Fruit fly (Drosophila melanogaster): Measurements from ENCODE around the gene Ssadh.

The Ssadh gene

DNA sequence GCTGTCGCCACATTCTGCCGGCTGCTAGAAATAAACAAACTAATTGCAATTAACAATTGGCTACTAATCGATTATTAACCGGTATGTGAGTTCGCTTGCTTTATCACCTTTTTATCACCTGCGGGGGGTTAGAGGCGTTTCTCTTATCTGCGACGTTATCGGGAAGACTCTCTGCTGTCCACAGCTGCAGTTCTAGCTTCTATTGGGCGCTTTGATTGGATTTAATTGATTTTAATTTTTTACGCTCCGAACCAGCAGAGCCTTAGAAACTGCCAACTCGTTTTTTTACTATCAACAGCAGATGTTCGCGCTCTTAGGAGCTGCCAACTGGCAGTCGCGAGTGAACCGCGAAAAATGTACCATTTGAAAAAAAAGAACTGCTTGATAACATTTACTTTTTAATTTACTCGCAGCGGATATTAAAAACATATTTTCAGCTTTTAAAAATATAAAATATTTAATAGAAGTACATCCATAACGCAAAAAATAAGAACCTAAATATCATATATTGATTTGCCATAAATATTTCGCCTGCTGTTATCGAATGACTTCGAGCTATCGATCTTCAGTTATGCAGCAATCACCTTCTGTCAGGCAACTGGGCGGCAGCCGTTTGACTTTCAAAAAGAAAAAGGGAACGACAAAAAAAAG, at the start of gene Ssadh:
Gene Ssadh, minus strand, starts transcription at position 300 of the 651 bp plus-strand sequence.
- TF ChIP-seq h (optimal IDR thresholded peaks at IDR 0.05), result no peak
- TF ChIP-seq insv (optimal IDR thresholded peaks at IDR 0.05), result no peak
- TF ChIP-seq psq (optimal IDR thresholded peaks at IDR 0.05), result no peak
- TF ChIP-seq Sin3A (optimal IDR thresholded peaks at IDR 0.05), result no peak
- TF ChIP-seq ttk (optimal IDR thresholded peaks at IDR 0.05), result no peak

DNA sequence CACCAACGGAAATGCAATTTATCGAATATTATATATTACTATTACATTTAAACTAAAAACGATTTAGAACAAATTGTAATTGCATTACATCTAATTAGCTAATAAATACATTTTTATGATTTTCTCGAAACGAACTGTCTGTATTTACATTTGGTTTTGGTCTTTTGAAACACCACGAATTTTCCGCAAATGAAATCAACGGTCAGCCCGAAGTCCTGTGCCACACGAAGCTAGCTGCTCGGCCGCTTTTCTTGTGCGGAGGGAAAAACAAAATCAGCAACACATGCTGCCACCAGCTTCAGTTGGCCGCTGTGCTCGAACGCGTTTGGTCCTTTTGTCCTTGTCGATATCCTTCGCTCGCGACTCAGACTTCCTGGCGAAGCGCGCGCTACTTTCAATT, 38.8 kb upstream of the Ssadh start, which contains the start of gene Lgr3:
Gene Lgr3, plus strand, starts transcription at position 301 of the 400 bp plus-strand sequence.
- TF ChIP-seq Sin3A (optimal IDR thresholded peaks at IDR 0.05) (no peak), h (optimal IDR thresholded peaks at IDR 0.05) (no peak), insv (optimal IDR thresholded peaks at IDR 0.05) (no peak), psq (optimal IDR thresholded peaks at IDR 0.05) (no peak), ttk (optimal IDR thresholded peaks at IDR 0.05) (no peak), Myc (optimal IDR thresholded peaks at IDR 0.05) (no peak)

DNA sequence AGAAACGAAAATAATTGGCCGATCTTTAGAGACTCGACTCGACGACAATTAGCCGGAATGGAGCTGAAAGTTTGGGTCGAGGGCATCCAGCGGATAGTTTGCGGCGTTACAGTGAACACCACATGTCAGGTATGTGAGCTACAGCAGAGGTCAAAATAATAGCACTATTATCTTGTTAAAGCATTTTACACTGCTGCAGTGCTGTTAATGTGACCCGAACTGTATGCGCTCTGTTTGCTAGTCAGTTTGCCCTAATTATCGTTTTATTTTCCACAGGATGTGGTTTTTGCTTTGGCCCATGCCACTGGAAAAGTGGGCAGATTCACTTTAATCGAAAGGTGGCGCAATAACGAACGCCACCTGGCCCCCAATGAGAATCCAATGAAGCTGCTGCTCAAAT, 35.6 kb upstream of the Ssadh start:
- TF ChIP-seq ttk (optimal IDR thresholded peaks at IDR 0.05) (no peak), Sin3A (optimal IDR thresholded peaks at IDR 0.05) (no peak), insv (optimal IDR thresholded peaks at IDR 0.05) (no peak), Myc (optimal IDR thresholded peaks at IDR 0.05) (no peak), psq (optimal IDR thresholded peaks at IDR 0.05) (no peak), h (optimal IDR thresholded peaks at IDR 0.05) (no peak)

DNA sequence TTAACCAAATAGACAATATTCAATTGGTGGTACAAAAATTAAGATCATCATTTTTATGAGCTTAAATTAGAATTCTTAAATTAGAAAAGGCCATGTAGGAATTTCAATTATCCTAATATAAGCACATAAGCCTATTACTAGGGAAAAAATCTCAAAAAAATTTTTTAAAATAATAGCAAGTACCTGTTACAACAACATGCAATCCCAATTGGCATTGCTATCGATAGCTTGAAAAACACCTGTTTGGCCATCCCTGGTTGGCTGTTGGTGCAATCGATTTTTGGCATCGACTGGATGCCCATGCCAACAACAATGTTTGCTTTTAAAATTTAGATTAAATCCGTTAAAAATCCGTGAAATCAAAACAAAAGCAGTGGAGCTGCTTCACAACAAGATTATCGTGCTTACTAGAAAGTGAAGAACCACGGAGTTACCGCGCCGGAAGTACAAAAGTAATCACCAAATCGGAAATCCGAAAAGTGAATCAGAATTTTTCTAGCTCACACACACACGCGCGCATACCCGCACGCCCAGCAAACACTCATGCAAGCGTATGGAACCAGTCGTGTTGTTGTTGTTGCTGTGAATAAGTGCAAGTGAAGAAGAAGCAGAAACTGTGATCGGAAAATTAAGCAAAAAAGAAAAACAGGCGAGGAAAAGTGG, 34.9 kb upstream of the Ssadh start, which contains the start of gene RASSF8:
Gene RASSF8, plus strand, starts transcription at position 265 of the 663 bp plus-strand sequence.
- TF ChIP-seq h (optimal IDR thresholded peaks at IDR 0.05) (no peak), Sin3A (optimal IDR thresholded peaks at IDR 0.05) (no peak), ttk (optimal IDR thresholded peaks at IDR 0.05) (no peak), psq (optimal IDR thresholded peaks at IDR 0.05) (no peak), Myc (optimal IDR thresholded peaks at IDR 0.05) (no peak), insv (optimal IDR thresholded peaks at IDR 0.05) (no peak)

DNA sequence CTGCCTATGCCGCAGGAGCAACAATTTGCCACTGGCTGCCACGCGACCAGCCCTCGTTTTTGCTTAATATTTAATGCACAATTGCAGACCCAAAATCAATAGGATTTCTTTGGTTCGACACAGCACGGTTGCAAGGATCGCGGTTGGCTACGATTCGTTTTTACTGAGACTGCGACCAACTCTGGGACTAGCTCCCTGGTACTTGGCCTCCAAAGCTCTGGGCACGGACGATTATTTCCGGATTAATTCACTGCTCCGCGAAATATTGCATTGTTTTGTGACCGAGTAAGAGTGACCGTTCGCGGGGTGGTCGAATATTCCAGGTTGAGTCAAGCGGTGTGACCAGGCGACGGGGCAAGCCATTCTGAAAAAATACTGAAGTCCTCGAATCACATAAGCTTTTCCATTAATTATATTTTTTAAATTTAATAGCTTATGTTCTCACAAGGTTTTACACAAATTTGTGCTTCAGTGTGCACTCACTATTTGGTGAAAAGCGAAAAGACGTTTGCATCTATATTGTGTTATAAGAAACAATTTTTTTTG, 34.3 kb upstream of the Ssadh start, which contains the start of gene Tnks:
Gene Tnks, minus strand, starts transcription at position 302 of the 546 bp plus-strand sequence.
- no peak for TF ChIP-seq insv (optimal IDR thresholded peaks at IDR 0.05)
- TF ChIP-seq h (optimal IDR thresholded peaks at IDR 0.05), result no peak
- no peak for TF ChIP-seq Sin3A (optimal IDR thresholded peaks at IDR 0.05)
- TF ChIP-seq Myc (optimal IDR thresholded peaks at IDR 0.05), result no peak
- no peak for TF ChIP-seq ttk (optimal IDR thresholded peaks at IDR 0.05)
- TF ChIP-seq psq (optimal IDR thresholded peaks at IDR 0.05), result no peak

DNA sequence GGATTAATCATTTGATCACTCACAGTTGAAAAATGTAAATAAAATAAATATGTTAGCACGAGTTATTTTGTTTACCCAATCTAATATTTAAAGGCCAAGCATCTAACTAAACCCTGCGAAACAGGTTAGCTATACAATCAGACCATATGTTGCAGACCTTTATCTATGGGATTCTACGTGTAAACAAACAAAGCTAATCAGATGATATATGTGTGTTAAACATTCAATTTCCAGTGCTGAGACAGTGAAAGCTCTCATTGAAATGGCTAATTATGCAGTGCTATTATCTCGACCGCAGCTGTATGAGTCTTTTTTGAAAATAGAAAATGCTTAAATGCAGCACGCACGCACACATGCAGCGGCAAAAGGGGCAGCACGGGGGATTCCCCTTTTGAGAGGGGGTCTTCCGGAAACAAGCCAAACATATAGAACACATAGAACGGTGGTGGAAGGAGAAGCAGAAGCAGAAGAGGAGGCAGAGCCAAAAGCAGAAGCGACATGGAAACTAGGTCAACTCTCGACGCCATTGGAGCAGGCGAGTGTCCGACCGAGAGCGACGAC, 33.2 kb upstream of the Ssadh start:
- TF ChIP-seq h (optimal IDR thresholded peaks at IDR 0.05), result no peak
- no peak for TF ChIP-seq Sin3A (optimal IDR thresholded peaks at IDR 0.05)
- TF ChIP-seq Myc (optimal IDR thresholded peaks at IDR 0.05), result no peak
- no peak for TF ChIP-seq psq (optimal IDR thresholded peaks at IDR 0.05)
- no peak for TF ChIP-seq ttk (optimal IDR thresholded peaks at IDR 0.05)
- TF ChIP-seq insv (optimal IDR thresholded peaks at IDR 0.05), result no peak

DNA sequence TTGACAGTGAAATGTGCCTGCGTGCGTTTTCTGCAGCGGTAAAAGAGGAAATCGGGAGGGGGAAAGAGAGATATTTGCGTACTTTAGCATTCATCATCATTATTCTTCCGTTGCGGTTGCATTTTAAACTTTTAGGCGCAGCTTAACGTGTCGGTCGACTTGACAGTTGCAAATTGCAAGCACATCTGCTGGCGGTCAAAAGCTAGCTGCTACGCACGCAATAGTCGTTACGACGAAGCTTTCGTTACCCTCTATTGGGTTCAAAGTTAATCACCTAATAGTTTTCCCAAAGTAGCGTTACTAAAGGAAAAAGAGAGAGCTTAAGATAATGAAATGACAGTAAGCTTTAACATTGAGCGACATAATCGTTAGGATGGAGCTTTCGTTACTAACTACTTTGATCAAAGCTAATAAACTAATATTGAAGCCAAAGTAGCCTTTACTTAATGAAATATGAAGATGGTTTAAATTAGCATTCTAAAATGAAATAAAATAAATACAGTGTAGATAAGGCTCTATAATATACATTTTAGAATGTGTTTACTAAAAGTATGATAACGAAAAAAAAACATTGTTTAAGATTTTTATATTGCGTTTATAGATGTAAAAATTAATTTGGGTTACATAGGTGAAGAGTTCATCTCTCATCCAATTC, 25.5 kb upstream of the Ssadh start:
- no peak for TF ChIP-seq ttk (optimal IDR thresholded peaks at IDR 0.05)
- no peak for TF ChIP-seq insv (optimal IDR thresholded peaks at IDR 0.05)
- TF ChIP-seq Myc (optimal IDR thresholded peaks at IDR 0.05), result no peak
- no peak for TF ChIP-seq Sin3A (optimal IDR thresholded peaks at IDR 0.05)
- TF ChIP-seq h (optimal IDR thresholded peaks at IDR 0.05), result no peak
- TF ChIP-seq psq (optimal IDR thresholded peaks at IDR 0.05), result no peak

DNA sequence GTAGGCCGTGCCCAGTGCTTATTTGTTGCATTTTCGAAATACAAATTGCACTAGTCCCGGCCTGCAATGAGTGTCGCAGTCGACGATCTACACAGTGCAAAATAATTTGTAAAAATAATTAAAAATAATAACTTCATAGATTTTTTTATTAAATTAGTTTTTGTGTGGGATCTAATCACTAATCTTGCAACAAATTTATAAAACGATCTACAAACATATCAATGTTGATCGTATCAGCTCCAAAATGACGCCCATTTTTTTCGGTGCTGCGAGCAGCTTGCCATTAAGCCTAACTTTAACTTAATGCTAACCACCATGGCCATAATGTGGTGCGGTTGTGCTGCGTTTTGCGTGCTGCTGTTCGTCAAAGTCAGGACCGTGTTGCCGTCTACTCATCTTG, 24.7 kb upstream of the Ssadh start:
- TF ChIP-seq ttk (optimal IDR thresholded peaks at IDR 0.05), result no peak
- TF ChIP-seq h (optimal IDR thresholded peaks at IDR 0.05), result no peak
- no peak for TF ChIP-seq psq (optimal IDR thresholded peaks at IDR 0.05)
- TF ChIP-seq Sin3A (optimal IDR thresholded peaks at IDR 0.05), result no peak
- TF ChIP-seq Myc (optimal IDR thresholded peaks at IDR 0.05), result no peak
- TF ChIP-seq insv (optimal IDR thresholded peaks at IDR 0.05), result no peak

DNA sequence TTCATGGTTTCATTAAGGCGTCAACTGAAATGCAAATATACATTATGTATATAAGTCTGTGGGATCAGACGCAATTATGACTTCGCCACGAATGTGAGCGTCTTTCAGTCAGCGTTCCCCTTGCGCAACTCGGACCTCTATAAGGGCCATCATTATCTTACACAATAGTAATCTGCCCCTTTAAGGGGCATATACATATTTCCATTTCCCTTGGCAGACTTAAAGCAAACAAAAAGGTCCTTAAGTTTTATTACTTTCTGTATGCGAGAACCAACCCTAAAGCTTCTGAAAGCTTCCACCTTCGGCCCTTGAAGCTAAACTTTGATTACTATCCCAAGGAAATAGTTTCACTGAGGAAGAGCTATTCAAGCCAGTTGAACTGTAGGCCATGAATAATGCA, 23.7 kb upstream of the Ssadh start:
- no peak for TF ChIP-seq ttk (optimal IDR thresholded peaks at IDR 0.05)
- TF ChIP-seq h (optimal IDR thresholded peaks at IDR 0.05), result no peak
- no peak for TF ChIP-seq Myc (optimal IDR thresholded peaks at IDR 0.05)
- TF ChIP-seq Sin3A (optimal IDR thresholded peaks at IDR 0.05), result no peak
- TF ChIP-seq psq (optimal IDR thresholded peaks at IDR 0.05), result no peak
- no peak for TF ChIP-seq insv (optimal IDR thresholded peaks at IDR 0.05)

DNA sequence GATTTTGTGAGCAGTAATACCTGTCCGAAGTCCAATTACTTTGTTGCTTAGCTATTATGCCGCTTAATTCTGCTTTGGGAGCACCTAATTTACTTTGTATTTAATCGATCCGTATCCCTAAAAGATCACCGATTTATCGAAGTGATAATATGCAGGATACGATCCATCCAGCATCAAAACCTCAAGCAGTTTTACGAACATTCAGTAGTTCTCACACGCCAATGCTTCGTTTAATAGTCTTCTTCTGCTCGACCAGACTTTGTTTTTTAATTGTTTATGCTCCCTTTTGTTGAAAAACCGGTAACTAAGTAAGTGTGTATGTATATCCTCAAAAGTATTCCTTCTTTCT, 21.5 kb upstream of the Ssadh start:
- no peak for TF ChIP-seq h (optimal IDR thresholded peaks at IDR 0.05)
- no peak for TF ChIP-seq insv (optimal IDR thresholded peaks at IDR 0.05)
- TF ChIP-seq ttk (optimal IDR thresholded peaks at IDR 0.05), result no peak
- TF ChIP-seq Myc (optimal IDR thresholded peaks at IDR 0.05), result no peak
- TF ChIP-seq psq (optimal IDR thresholded peaks at IDR 0.05), result no peak
- TF ChIP-seq Sin3A (optimal IDR thresholded peaks at IDR 0.05), result no peak

DNA sequence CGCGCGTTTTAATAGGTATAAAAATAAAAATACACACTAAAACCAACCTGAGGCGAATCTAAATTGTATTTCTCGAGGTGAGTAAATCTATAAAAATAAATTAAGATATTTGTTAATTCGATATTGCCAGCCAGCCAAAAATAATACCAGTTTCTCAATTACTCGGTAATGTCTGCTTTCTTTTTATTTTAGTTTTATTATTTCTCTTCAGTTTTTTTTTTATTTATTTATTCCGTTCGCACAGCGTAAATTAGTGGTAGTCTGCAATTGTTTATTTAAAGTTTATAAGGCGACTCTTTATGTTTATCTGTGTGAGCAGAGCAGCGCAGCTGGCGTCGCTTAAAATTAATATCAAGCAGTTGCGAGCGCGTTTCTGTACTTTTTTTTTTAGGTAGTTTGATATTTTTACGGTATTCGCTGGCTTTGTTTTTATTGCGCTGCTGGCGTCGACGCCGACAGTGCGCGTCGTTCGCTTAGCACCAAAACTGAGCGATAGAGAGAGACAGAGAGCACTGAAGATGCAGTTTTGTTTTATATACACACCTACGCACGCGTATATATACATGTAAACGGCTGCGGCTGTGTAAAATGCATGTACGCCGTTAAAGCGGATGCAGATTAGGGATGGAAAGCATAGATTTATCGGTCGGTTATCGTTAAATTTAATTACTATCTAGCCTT, 21.0 kb upstream of the Ssadh start:
- TF ChIP-seq Sin3A (optimal IDR thresholded peaks at IDR 0.05), result no peak
- no peak for TF ChIP-seq h (optimal IDR thresholded peaks at IDR 0.05)
- no peak for TF ChIP-seq psq (optimal IDR thresholded peaks at IDR 0.05)
- no peak for TF ChIP-seq insv (optimal IDR thresholded peaks at IDR 0.05)
- TF ChIP-seq Myc (optimal IDR thresholded peaks at IDR 0.05), result no peak
- no peak for TF ChIP-seq ttk (optimal IDR thresholded peaks at IDR 0.05)
